Worm (Caenorhabditis elegans) whole organism, L4 larva: ENCODE measurements around the gene cya-2.

Experiments used
- F10B5.3 ChIP-seq: sonication (generic microtip); optimal IDR thresholded peaks from 2 replicates; lab custom pipeline; 2016; ENCODE audit warnings: mild to moderate bottlenecking, missing genetic modification characterization, missing compliant biosample characterization
- hlh-11 ChIP-seq: fragments of 200-800 bp; sonication (Bioruptor generic); optimal IDR thresholded peaks from 2 replicates; lab custom pipeline; 2018; ENCODE audit warnings: mild to moderate bottlenecking, missing genetic modification characterization, missing compliant biosample characterization
- jun-1 ChIP-seq: fragments of 150-350 bp; optimal IDR thresholded peaks from 2 replicates; lab custom pipeline; 2014; ENCODE audit warnings: missing biosample characterization, missing genetic modification reagents, missing genetic modification characterization
- lin-13 ChIP-seq: fragments of 150-350 bp; optimal IDR thresholded peaks from 2 replicates; lab custom pipeline; 2014; ENCODE audit warnings: missing biosample characterization, missing genetic modification reagents, missing genetic modification characterization
- mdl-1 ChIP-seq, 2 experiments: fragments of 150-350 bp in 1 of 2; sonication (generic microtip) in 1 of 2; optimal IDR thresholded peaks; 2 replicates each; lab custom pipeline; 2014 to 2017; ENCODE audit warnings: missing biosample characterization in 2 of 2, missing genetic modification characterization in 2 of 2
- nhr-11 ChIP-seq: fragments of 150-350 bp; optimal IDR thresholded peaks from 2 replicates; lab custom pipeline; 2014; ENCODE audit warnings: missing biosample characterization, missing genetic modification characterization
- nhr-77 ChIP-seq: fragments of 150-350 bp; optimal IDR thresholded peaks from 2 replicates; lab custom pipeline; 2014; ENCODE audit warnings: missing biosample characterization, missing genetic modification characterization
- pha-4 ChIP-seq, 2 experiments: fragments of 150-350 bp in 1 of 2; fragments of 200-800 bp in 1 of 2; sonication (Bioruptor generic) in 1 of 2; IDR thresholded peaks in 1 of 2; optimal IDR thresholded peaks in 1 of 2; 2 replicates each; pipeline versions ENCODE4 v1.3.6 to Lab custom; 2014 to 2022; ENCODE audit warnings: missing genetic modification characterization in 2 of 2, missing genetic modification reagents in 2 of 2, missing biosample characterization in 1 of 2, missing compliant biosample characterization in 1 of 2
- pqm-1 ChIP-seq: sonication (generic microtip); optimal IDR thresholded peaks from 2 replicates; lab custom pipeline; 2017; ENCODE audit warnings: missing biosample characterization, missing genetic modification characterization

ce11 chrII:2031852-2032251 lies 8.4 kb upstream of the cya-2 start, which contains the start of gene bath-5:
- TF ChIP-seq nhr-11, result no peak
- no peak for TF ChIP-seq hlh-11
- no peak for TF ChIP-seq F10B5.3 (tag; lab: Kevin White, UChicago)
- TF ChIP-seq lin-13 (GFP tag; lab: Kevin White, UChicago), result no peak
- no peak for TF ChIP-seq pqm-1 (tag; lab: Kevin White, UChicago)
- TF ChIP-seq mdl-1 (tag; optimal IDR thresholded peaks at IDR 0.05; lab: Kevin White, UChicago), result no peak
- no peak for TF ChIP-seq nhr-77 (tag; lab: Kevin White, UChicago)
- no peak for TF ChIP-seq jun-1 (tag; lab: Kevin White, UChicago)
- no peak for TF ChIP-seq pha-4 (GFP tag; IDR thresholded peaks at IDR 0.05; lab: Robert Waterston, UW)
- no peak for TF ChIP-seq pha-4 (tag; optimal IDR thresholded peaks at IDR 0.05; lab: Kevin White, UChicago)
